Worm (Caenorhabditis elegans) whole organism, late embryonic: ENCODE data around the gene R01H2.8.

Source experiments
- K02D7.2 ChIP-seq: sonication (generic microtip); optimal IDR thresholded peaks from 2 replicates; lab custom pipeline; 2017; ENCODE audit warnings: mild to moderate bottlenecking, missing genetic modification characterization, missing compliant biosample characterization
- K09A11.1 ChIP-seq: sonication (generic microtip); optimal IDR thresholded peaks from 2 replicates; lab custom pipeline; 2017; ENCODE audit warnings: antibody characterized with exemption, mild to moderate bottlenecking, missing genetic modification characterization, missing compliant biosample characterization; ENCODE audit not compliant: insufficient read depth
- ama-1 ChIP-seq: fragments of 150-350 bp; optimal IDR thresholded peaks from 2 replicates; lab custom pipeline; 2014
- ceh-14 ChIP-seq: sonication (generic microtip); optimal IDR thresholded peaks from 2 replicates; lab custom pipeline; 2016; ENCODE audit warnings: missing genotype, missing genetic modification characterization, missing compliant biosample characterization
- ceh-18 ChIP-seq: sonication (generic microtip); optimal IDR thresholded peaks from 2 replicates; lab custom pipeline; 2016; ENCODE audit warnings: missing genetic modification characterization, missing compliant biosample characterization
- ceh-19 ChIP-seq: fragments of 200-800 bp; sonication (Bioruptor generic); optimal IDR thresholded peaks from 2 replicates; lab custom pipeline; 2018; ENCODE audit warnings: mild to moderate bottlenecking, missing genetic modification characterization, missing compliant biosample characterization
- ceh-31 ChIP-seq: sonication (generic microtip); optimal IDR thresholded peaks from 2 replicates; lab custom pipeline; 2016; ENCODE audit warnings: missing genetic modification characterization, missing compliant biosample characterization
- ceh-34 ChIP-seq: sonication (generic microtip); optimal IDR thresholded peaks from 2 replicates; lab custom pipeline; 2016; ENCODE audit warnings: mild to moderate bottlenecking, missing genetic modification characterization, missing compliant biosample characterization
- ceh-9 ChIP-seq: sonication (generic microtip); optimal IDR thresholded peaks from 2 replicates; lab custom pipeline; 2016; ENCODE audit warnings: mild to moderate bottlenecking, missing genetic modification characterization, inconsistent platforms, missing compliant biosample characterization
- dmd-4 ChIP-seq: sonication (generic microtip); optimal IDR thresholded peaks from 2 replicates; lab custom pipeline; 2016; ENCODE audit warnings: borderline replicate concordance, missing genetic modification characterization, missing compliant biosample characterization
- ets-4 ChIP-seq: sonication (generic microtip); optimal IDR thresholded peaks from 2 replicates; lab custom pipeline; 2016; ENCODE audit warnings: missing genetic modification characterization, missing compliant biosample characterization
- fax-1 ChIP-seq: sonication (generic microtip); optimal IDR thresholded peaks from 2 replicates; lab custom pipeline; 2016; ENCODE audit warnings: missing genotype, missing genetic modification characterization, missing compliant biosample characterization
- gmeb-2 ChIP-seq: sonication (generic microtip); optimal IDR thresholded peaks from 2 replicates; lab custom pipeline; 2016; ENCODE audit warnings: missing genetic modification characterization, inconsistent platforms, missing compliant biosample characterization
- hlh-30 ChIP-seq: sonication (generic microtip); optimal IDR thresholded peaks from 2 replicates; lab custom pipeline; 2017; ENCODE audit warnings: antibody characterized with exemption, missing genetic modification characterization, missing compliant biosample characterization; ENCODE audit not compliant: insufficient read depth
- nfya-1 ChIP-seq: sonication (generic microtip); optimal IDR thresholded peaks from 2 replicates; lab custom pipeline; 2017; ENCODE audit warnings: missing genetic modification characterization, mild to moderate bottlenecking, missing compliant biosample characterization, antibody characterized with exemption, moderate library complexity
- nhr-11 ChIP-seq: fragments of 150-350 bp; optimal IDR thresholded peaks from 2 replicates; lab custom pipeline; 2014; ENCODE audit warnings: missing biosample characterization, missing genetic modification characterization
- pax-1 ChIP-seq: fragments of 150-350 bp; optimal IDR thresholded peaks from 2 replicates; lab custom pipeline; 2014; ENCODE audit warnings: missing biosample characterization, missing genetic modification characterization
- pqm-1 ChIP-seq: sonication (generic microtip); optimal IDR thresholded peaks from 2 replicates; lab custom pipeline; 2016; ENCODE audit warnings: missing genetic modification characterization, missing compliant biosample characterization
- pros-1 ChIP-seq: fragments of 150-350 bp; optimal IDR thresholded peaks from 2 replicates; lab custom pipeline; 2014; ENCODE audit warnings: missing biosample characterization, missing genetic modification reagents, missing genetic modification characterization
- ref-2 ChIP-seq: sonication (generic microtip); optimal IDR thresholded peaks from 2 replicates; lab custom pipeline; 2016; ENCODE audit warnings: missing genetic modification characterization, missing compliant biosample characterization
- sox-2 ChIP-seq: fragments of 200-800 bp; sonication (Bioruptor generic); IDR thresholded peaks from 2 replicates; pipeline ENCODE4 v1.3.6; 2022; ENCODE audit warnings: missing genetic modification reagents, missing genetic modification characterization, missing compliant biosample characterization
- syd-9 ChIP-seq: sonication (generic microtip); optimal IDR thresholded peaks from 2 replicates; lab custom pipeline; 2016; ENCODE audit warnings: mild to moderate bottlenecking, missing genetic modification characterization, moderate library complexity, missing compliant biosample characterization
- tbx-2 ChIP-seq: sonication (generic microtip); optimal IDR thresholded peaks from 2 replicates; lab custom pipeline; 2016; ENCODE audit warnings: missing genetic modification characterization, missing compliant biosample characterization
- ttx-3 ChIP-seq: sonication (generic microtip); optimal IDR thresholded peaks from 2 replicates; lab custom pipeline; 2016; ENCODE audit warnings: missing genetic modification reagents, missing genetic modification characterization, missing compliant biosample characterization
- unc-3 ChIP-seq, 2 experiments: fragments of 200-800 bp in 1 of 2; sonication (Bioruptor generic) in 1 of 2; sonication (generic microtip) in 1 of 2; conservative IDR thresholded peaks in 1 of 2; optimal IDR thresholded peaks in 1 of 2; 2 replicates each; pipeline versions ENCODE4 v1.3.6 to Lab custom; 2016 to 2022; ENCODE audit warnings: missing compliant biosample characterization in 2 of 2, missing genetic modification characterization in 2 of 2, missing genetic modification reagents in 1 of 2
- unc-42 ChIP-seq: sonication (generic microtip); optimal IDR thresholded peaks from 2 replicates; lab custom pipeline; 2016; ENCODE audit warnings: missing genotype, missing genetic modification characterization, missing compliant biosample characterization
- unc-55 ChIP-seq: sonication (generic microtip); optimal IDR thresholded peaks from 2 replicates; lab custom pipeline; 2017; ENCODE audit warnings: missing biosample characterization, missing genetic modification reagents, missing genetic modification characterization
- unc-86 ChIP-seq: sonication (generic microtip); optimal IDR thresholded peaks from 2 replicates; lab custom pipeline; 2016; ENCODE audit warnings: missing genetic modification characterization, missing compliant biosample characterization

R01H2.8 gene

ce11 chrIII:7112285-7112684 lies 43.4 kb downstream of the R01H2.8 start:
- TF ChIP-seq pax-1 (tag; lab: Kevin White, UChicago) (no peak), ets-4 (no peak), ceh-9 (tag; lab: Kevin White, UChicago) (no peak), hlh-30 (tag; lab: Kevin White, UChicago) (no peak), unc-3 (GFP tag; conservative IDR thresholded peaks at IDR 0.05; lab: Robert Waterston, UW) (no peak), unc-3 (tag; optimal IDR thresholded peaks at IDR 0.05; lab: Kevin White, UChicago) (no peak), fax-1 (tag; lab: Kevin White, UChicago) (no peak), gmeb-2 (tag; lab: Kevin White, UChicago) (no peak), K02D7.2 (tag; lab: Kevin White, UChicago) (no peak), syd-9 (tag; lab: Kevin White, UChicago) (no peak)

DNA sequence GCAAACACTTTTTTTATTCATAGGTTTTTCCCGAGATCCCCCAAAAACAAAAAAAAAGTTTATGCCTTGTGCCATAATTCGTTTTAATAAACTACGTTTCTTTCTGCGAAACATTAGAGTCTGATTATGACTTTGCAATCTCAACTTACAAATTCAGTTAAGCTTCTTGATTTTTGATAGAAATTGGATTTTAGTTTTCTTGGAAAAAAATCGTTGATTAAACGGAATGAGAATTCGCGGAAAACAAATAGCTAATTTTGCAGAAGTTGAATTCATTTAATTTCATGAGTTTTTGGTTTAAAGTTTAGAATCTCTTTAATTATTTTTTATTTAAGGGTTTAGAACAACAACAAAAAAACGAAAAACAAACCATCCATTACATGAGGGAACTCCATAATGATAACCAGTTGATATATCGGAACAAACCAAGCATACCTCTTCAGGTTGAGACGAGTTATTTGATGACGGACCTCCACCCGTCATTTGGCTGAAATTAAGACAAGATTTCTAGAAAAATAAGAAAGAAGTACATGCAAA lies 46.2 kb downstream of the R01H2.8 start, which contains the start of gene nhr-10:
nhr-10 (minus strand) TSS at position 487 of the 537 bp plus-strand sequence.
- TF ChIP-seq gmeb-2 (tag; lab: Kevin White, UChicago) (no peak), ceh-19 (GFP tag; lab: Kevin White, UChicago) (no peak), hlh-30 (tag; lab: Kevin White, UChicago) (no peak), ceh-18 (tag; lab: Kevin White, UChicago) (no peak), nhr-11 (tag; lab: Kevin White, UChicago) (no peak), dmd-4 (tag; lab: Kevin White, UChicago) (no peak), unc-42 (tag; lab: Kevin White, UChicago) (no peak), ama-1 (no peak)

DNA sequence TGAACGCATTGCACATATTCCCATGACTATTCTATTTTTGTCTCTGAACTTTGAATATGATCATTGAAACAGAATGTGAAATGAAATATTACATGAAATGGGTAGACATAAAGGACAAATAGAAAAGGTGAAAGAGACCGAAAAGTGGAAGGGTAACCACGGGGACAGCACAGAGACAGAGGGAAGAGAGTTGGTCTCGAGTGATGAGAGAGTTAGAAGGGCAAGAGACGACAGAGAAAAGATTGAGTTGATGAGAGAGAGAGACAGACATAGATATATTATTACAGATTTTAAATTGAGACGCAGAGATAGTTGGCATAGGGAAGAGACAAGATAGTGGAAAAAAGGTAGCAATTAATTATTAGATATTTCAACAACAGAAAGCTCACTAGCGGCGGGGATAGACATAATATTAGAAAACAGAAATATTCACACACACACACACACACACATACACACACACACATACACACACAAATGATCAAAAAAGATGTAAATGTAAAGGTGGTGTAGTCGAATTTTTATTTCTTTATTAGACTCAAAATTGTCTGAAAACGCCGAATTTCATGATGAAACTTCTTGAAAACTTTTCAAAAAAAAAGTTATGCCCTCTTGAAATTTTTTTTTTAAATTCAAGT lies 47.9 kb downstream of the R01H2.8 start:
- TF ChIP-seq hlh-30 (tag; lab: Kevin White, UChicago) (peak; percentile 81), unc-86 (tag; lab: Kevin White, UChicago) (no peak), unc-55 (GFP tag; lab: Kevin White, UChicago) (peak; percentile 44), ceh-14 (peak; percentile 10), ceh-18 (tag; lab: Kevin White, UChicago) (peak; percentile 41), nfya-1 (peak; percentile 61), ceh-31 (no peak), ttx-3 (no peak), pros-1 (tag; lab: Kevin White, UChicago) (peak; percentile 41), sox-2 (GFP tag; lab: Robert Waterston, UW) (no peak), pqm-1 (tag; lab: Kevin White, UChicago) (no peak), tbx-2 (tag; lab: Kevin White, UChicago) (peak; percentile 52), ref-2 (tag; lab: Kevin White, UChicago) (peak; percentile 27), ceh-34 (tag; lab: Kevin White, UChicago) (peak; percentile 40), K09A11.1 (tag; lab: Kevin White, UChicago) (no peak), ets-4 (no peak)
- TF ChIP-seq, all 69 proteins: peak for 9
